Fruit fly (Drosophila melanogaster): Measurements from ENCODE around the gene CCT1.

Gene CCT1

dm6 chr3R:22461673-22462585, 29.3 kb downstream of the CCT1 start, which contains the start of the genes Rpn7 and AP-2mu (continued):
- TF ChIP-seq Fer1 (GFP tag; optimal IDR thresholded peaks at IDR 0.05) = no peak
- no peak for TF ChIP-seq CG7556 (GFP tag; optimal IDR thresholded peaks at IDR 0.05)
- no peak for TF ChIP-seq CG12744 (GFP tag; optimal IDR thresholded peaks at IDR 0.05)
- TF ChIP-seq CG4707 (GFP tag; optimal IDR thresholded peaks at IDR 0.05) = no peak
- no peak for TF ChIP-seq CG13624 (GFP tag; optimal IDR thresholded peaks at IDR 0.05)
- no peak for TF ChIP-seq fd96Cb (tag; optimal IDR thresholded peaks at IDR 0.05)
- TF ChIP-seq Elba2 (GFP tag; optimal IDR thresholded peaks at IDR 0.05) = peak; percentile 95
- no peak for TF ChIP-seq CG12769 (tag; optimal IDR thresholded peaks at IDR 0.05)
- TF ChIP-seq CG1832 (GFP tag; optimal IDR thresholded peaks at IDR 0.05) = no peak
- peak; percentile 16 for TF ChIP-seq Lhr (GFP tag; optimal IDR thresholded peaks at IDR 0.05)
- peak; percentile 19 for TF ChIP-seq ind (GFP tag; optimal IDR thresholded peaks at IDR 0.05)
- no peak for TF ChIP-seq CG13123 (GFP tag; optimal IDR thresholded peaks at IDR 0.05)
- peak; percentile 61 for TF ChIP-seq Dref (GFP tag; IDR thresholded peaks at IDR 0.05)
- no peak for TF ChIP-seq Poxn (GFP tag; IDR thresholded peaks at IDR 0.05)
- no peak for TF ChIP-seq CG15514 (GFP tag; optimal IDR thresholded peaks at IDR 0.05)
- TF ChIP-seq danr (GFP tag; IDR thresholded peaks at IDR 0.05) = no peak
- peak; percentile 18 for TF ChIP-seq CG8924 (tag; optimal IDR thresholded peaks at IDR 0.05)
- TF ChIP-seq Awh (GFP tag; IDR thresholded peaks at IDR 0.05) = no peak
- TF ChIP-seq onecut (GFP tag; IDR thresholded peaks at IDR 0.05) = peak; percentile 85
- no peak for TF ChIP-seq CG2875 (GFP tag; optimal IDR thresholded peaks at IDR 0.05)
- no peak for TF ChIP-seq Six4 (GFP tag; optimal IDR thresholded peaks at IDR 0.05)
- TF ChIP-seq corto (GFP tag; optimal IDR thresholded peaks at IDR 0.05) = no peak
- no peak for TF ChIP-seq ato (GFP tag; IDR thresholded peaks at IDR 0.05; ENCODE audit: partially characterized antibody)
- TF ChIP-seq CG2120 (GFP tag; optimal IDR thresholded peaks at IDR 0.05) = peak; percentile 28
- peak; percentile 3 for TF ChIP-seq CG18262 (tag; optimal IDR thresholded peaks at IDR 0.05)
- no peak for TF ChIP-seq ftz-f1 (GFP tag; optimal IDR thresholded peaks at IDR 0.05)
- no peak for TF ChIP-seq CG2199 (GFP tag; IDR thresholded peaks at IDR 0.05)
- TF ChIP-seq ro (GFP tag; IDR thresholded peaks at IDR 0.05) = no peak
- TF ChIP-seq pita (GFP tag; optimal IDR thresholded peaks at IDR 0.05) = no peak
- no peak for TF ChIP-seq CG6791 (GFP tag; IDR thresholded peaks at IDR 0.05; ENCODE audit: partially characterized antibody)
- peak; percentile 10 for TF ChIP-seq kni (GFP tag; optimal IDR thresholded peaks at IDR 0.05)
- no peak for TF ChIP-seq CG13296 (GFP tag; optimal IDR thresholded peaks at IDR 0.05)
- TF ChIP-seq maf-S (GFP tag; optimal IDR thresholded peaks at IDR 0.05) = no peak
- TF ChIP-seq nerfin-1 (tag; optimal IDR thresholded peaks at IDR 0.05) = peak; percentile 26
- TF ChIP-seq hth (optimal IDR thresholded peaks at IDR 0.05) = no peak
- peak; percentile 17 for TF ChIP-seq CG17829 (tag; optimal IDR thresholded peaks at IDR 0.05)
- TF ChIP-seq trem (tag; optimal IDR thresholded peaks at IDR 0.05) = peak; percentile 21
- TF ChIP-seq eve (GFP tag; optimal IDR thresholded peaks at IDR 0.05) = no peak
- TF ChIP-seq CG4424 (GFP tag; optimal IDR thresholded peaks at IDR 0.05) = peak; percentile 27
- no peak for TF ChIP-seq hbn (GFP tag; IDR thresholded peaks at IDR 0.05; ENCODE audit: partially characterized antibody)
- no peak for TF ChIP-seq crc (GFP tag; optimal IDR thresholded peaks at IDR 0.05)
- peak; percentile 53 for TF ChIP-seq nmo (GFP tag; optimal IDR thresholded peaks at IDR 0.05)
- TF ChIP-seq sug (tag; optimal IDR thresholded peaks at IDR 0.05) = peak; percentile 18
- TF ChIP-seq CG14667 (GFP tag; IDR thresholded peaks at IDR 0.05) = no peak
- TF ChIP-seq CG15479 (GFP tag; optimal IDR thresholded peaks at IDR 0.05) = no peak
- TF ChIP-seq E2f2 (GFP tag; IDR thresholded peaks at IDR 0.05) = peak; percentile 51; the same call in 1 of the 2 replicates
- TF ChIP-seq CG9932 (GFP tag; IDR thresholded peaks at IDR 0.05) = peak; percentile 43; the same call in 1 of the 2 replicates
- no peak for TF ChIP-seq CG33213 (GFP tag; optimal IDR thresholded peaks at IDR 0.05)
- peak; percentile 28 for TF ChIP-seq CG7839 (tag; optimal IDR thresholded peaks at IDR 0.05)
